Worm (Caenorhabditis elegans): ENCODE results near the gene zzz-1.

- no peak for TF ChIP-seq lin-39 (tag; optimal IDR thresholded peaks at IDR 0.05)
- TF ChIP-seq ceh-8 (GFP tag; optimal IDR thresholded peaks at IDR 0.05) = no peak
- TF ChIP-seq ztf-11 (tag; optimal IDR thresholded peaks at IDR 0.05) = no peak
- TF ChIP-seq dpl-1 (GFP tag; optimal IDR thresholded peaks at IDR 0.05) = no peak
- TF ChIP-seq mep-1 (tag; optimal IDR thresholded peaks at IDR 0.05) = no peak
- no peak for TF ChIP-seq C34B4.2 (tag; optimal IDR thresholded peaks at IDR 0.05)
- no peak for TF ChIP-seq fos-1 (tag; optimal IDR thresholded peaks at IDR 0.05)
- TF ChIP-seq unc-30 (tag; optimal IDR thresholded peaks at IDR 0.05) = no peak
Measured at ce11 chrV:10860526-10861037, 48.4 kb downstream of the zzz-1 start.

Measured in whole organism, L1 larva.